Fruit fly (Drosophila melanogaster): ENCODE results near the gene vls.

Gene vls

DNA sequence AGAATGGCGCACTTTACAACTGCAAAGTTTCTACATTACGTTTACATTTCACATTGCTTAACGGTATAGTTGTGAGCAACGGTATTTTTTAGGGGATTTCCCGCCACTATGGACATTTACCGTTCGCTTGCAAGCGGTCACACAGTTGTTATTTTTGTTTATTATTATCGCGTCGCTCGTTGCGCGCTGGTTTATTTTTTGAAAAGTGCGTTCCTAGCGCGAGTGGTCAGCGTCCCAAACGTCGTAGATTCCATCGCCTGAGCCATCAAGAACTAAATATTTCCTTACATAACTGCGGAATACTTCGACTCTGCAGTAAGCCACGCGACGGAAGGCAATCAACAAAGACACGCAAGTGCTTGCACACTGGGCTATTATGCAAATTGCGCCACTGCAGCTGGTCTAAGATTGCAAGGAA lies 763 bp upstream of the vls start, which contains the start of gene bwa (continued):
- TF ChIP-seq E2f2 (GFP tag; IDR thresholded peaks at IDR 0.05) (peak; percentile 90), gcm2 (GFP tag; optimal IDR thresholded peaks at IDR 0.05) (no peak), ase (GFP tag; IDR thresholded peaks at IDR 0.05) (no peak), Taf1 (GFP tag; IDR thresholded peaks at IDR 0.05) (no peak), CG12942 (GFP tag; optimal IDR thresholded peaks at IDR 0.05) (no peak), CG32767 (GFP tag; IDR thresholded peaks at IDR 0.05) (no peak), CG8765 (GFP tag; IDR thresholded peaks at IDR 0.05) (no peak), CG16813 (GFP tag; IDR thresholded peaks at IDR 0.05; ENCODE audit: partially characterized antibody) (no peak), unc-4 (GFP tag; IDR thresholded peaks at IDR 0.05; ENCODE audit: partially characterized antibody) (no peak; the same call in 1 of the 2 replicates), sob (GFP tag; IDR thresholded peaks at IDR 0.05) (no peak), btn (GFP tag; optimal IDR thresholded peaks at IDR 0.05) (no peak), CHES-1-like (GFP tag; optimal IDR thresholded peaks at IDR 0.05) (peak; percentile 6), abd-A (tag; optimal IDR thresholded peaks at IDR 0.05) (no peak), CG8089 (GFP tag; optimal IDR thresholded peaks at IDR 0.05) (no peak), CG3407 (GFP tag; optimal IDR thresholded peaks at IDR 0.05) (no peak), CG30020 (tag; optimal IDR thresholded peaks at IDR 0.05) (no peak), CrebB (tag; optimal IDR thresholded peaks at IDR 0.05) (no peak), CG9797 (GFP tag; optimal IDR thresholded peaks at IDR 0.05) (peak; percentile 88), Dek (tag; optimal IDR thresholded peaks at IDR 0.05) (no peak), jumu (GFP tag; optimal IDR thresholded peaks at IDR 0.05) (no peak), Bgb (GFP tag; IDR thresholded peaks at IDR 0.05; ENCODE audit: partially characterized antibody) (peak; percentile 29; the same call in 1 of the 2 replicates), CG6689 (GFP tag; IDR thresholded peaks at IDR 0.05) (no peak), mirr (GFP tag; optimal IDR thresholded peaks at IDR 0.05) (peak; percentile 26), CG1602 (GFP tag; optimal IDR thresholded peaks at IDR 0.05) (no peak), Ets97D (GFP tag; optimal IDR thresholded peaks at IDR 0.05) (peak; percentile 58), Elba2 (GFP tag; optimal IDR thresholded peaks at IDR 0.05) (no peak), CG15269 (tag; optimal IDR thresholded peaks at IDR 0.05) (no peak), Rfx (GFP tag; IDR thresholded peaks at IDR 0.05) (no peak), CG11456 (GFP tag; IDR thresholded peaks at IDR 0.05) (no peak), nerfin-1 (tag; optimal IDR thresholded peaks at IDR 0.05) (peak; percentile 51), sd (tag; optimal IDR thresholded peaks at IDR 0.05) (no peak), CG2712 (tag; optimal IDR thresholded peaks at IDR 0.05) (peak; percentile 31), sr (GFP tag; IDR thresholded peaks at IDR 0.05) (no peak), CG7556 (GFP tag; optimal IDR thresholded peaks at IDR 0.05) (no peak), Ravus (GFP tag; IDR thresholded peaks at IDR 0.05) (no peak), CG11093 (GFP tag; IDR thresholded peaks at IDR 0.05) (no peak), sug (tag; optimal IDR thresholded peaks at IDR 0.05) (no peak), CG4854 (GFP tag; optimal IDR thresholded peaks at IDR 0.05) (no peak), toy (GFP tag; IDR thresholded peaks at IDR 0.05) (no peak), zen2 (GFP tag; IDR thresholded peaks at IDR 0.05; ENCODE audit: partially characterized antibody) (no peak), Hr78 (GFP tag; optimal IDR thresholded peaks at IDR 0.05) (no peak), Hand (GFP tag; optimal IDR thresholded peaks at IDR 0.05) (no peak), MESR4 (GFP tag; optimal IDR thresholded peaks at IDR 0.05) (peak; percentile 52), CG15514 (GFP tag; optimal IDR thresholded peaks at IDR 0.05) (peak; percentile 64), CG3726 (GFP tag; IDR thresholded peaks at IDR 0.05) (no peak), CG4820 (GFP tag; optimal IDR thresholded peaks at IDR 0.05) (no peak), CG12659 (GFP tag; optimal IDR thresholded peaks at IDR 0.05) (peak; percentile 67), PHDP (tag; optimal IDR thresholded peaks at IDR 0.05) (no peak), wor (GFP tag; IDR thresholded peaks at IDR 0.05) (no peak), ham (GFP tag; IDR thresholded peaks at IDR 0.05) (no peak), CG31224 (GFP tag; IDR thresholded peaks at IDR 0.05) (no peak), CG18011 (GFP tag; optimal IDR thresholded peaks at IDR 0.05) (no peak)

Measured in whole organism, embryonic.